Fruit fly (Drosophila melanogaster): ENCODE data around the gene CG33272.
A peak's percentile ranks its signal among the peaks of the same experiment; 100 is the strongest.

Gene CG33272

DNA sequence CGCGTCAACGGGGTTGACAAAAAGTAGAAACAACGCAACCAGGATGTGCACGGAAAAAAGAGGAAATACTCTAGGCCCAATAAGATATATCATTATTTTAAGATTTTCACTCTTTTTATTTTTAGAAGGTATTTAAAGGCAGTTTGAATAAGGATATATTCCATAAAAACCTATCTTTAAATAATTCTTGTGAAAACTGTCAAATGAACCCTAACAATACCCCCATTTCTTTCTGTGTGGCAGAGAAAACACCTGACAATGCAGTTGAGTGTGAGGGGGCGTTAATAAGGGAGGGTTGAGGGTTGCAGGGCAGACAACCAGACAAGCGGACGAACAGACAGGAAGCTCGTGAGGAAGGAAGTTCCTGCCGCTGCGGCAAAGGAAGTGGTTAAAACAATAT lies 41.6 kb upstream of the CG33272 start (continued):
- TF ChIP-seq cad (GFP tag; optimal IDR thresholded peaks at IDR 0.05) (no peak), Bteb2 (GFP tag; optimal IDR thresholded peaks at IDR 0.05) (no peak), hbn (GFP tag; IDR thresholded peaks at IDR 0.05; ENCODE audit: partially characterized antibody) (no peak), CG1602 (GFP tag; optimal IDR thresholded peaks at IDR 0.05) (peak; percentile 18), schlank (tag; optimal IDR thresholded peaks at IDR 0.05) (no peak), Chrac-16 (GFP tag; optimal IDR thresholded peaks at IDR 0.05) (peak; percentile 45), Optix (GFP tag; IDR thresholded peaks at IDR 0.05) (no peak), PHDP (tag; optimal IDR thresholded peaks at IDR 0.05) (peak; percentile 36), Hmx (GFP tag; optimal IDR thresholded peaks at IDR 0.05) (no peak), Xbp1 (GFP tag; optimal IDR thresholded peaks at IDR 0.05) (peak; percentile 31), pum (GFP tag; optimal IDR thresholded peaks at IDR 0.05) (no peak), vvl (GFP tag; IDR thresholded peaks at IDR 0.05) (0 out of 2 replicates have a peak, but pooled peaks have one; percentile 47), CG4617 (GFP tag; optimal IDR thresholded peaks at IDR 0.05; ENCODE audit: borderline replicate concordance) (no peak), CrebB (tag; optimal IDR thresholded peaks at IDR 0.05) (no peak), Oli (tag; optimal IDR thresholded peaks at IDR 0.05) (peak; percentile 23), Blimp-1 (GFP tag; optimal IDR thresholded peaks at IDR 0.05) (peak; percentile 68), shn (GFP tag; optimal IDR thresholded peaks at IDR 0.05) (no peak), dm (GFP tag; optimal IDR thresholded peaks at IDR 0.05) (no peak), CG6272 (GFP tag; IDR thresholded peaks at IDR 0.05) (peak; percentile 14; the same call in 1 of the 2 replicates), CG7745 (tag; optimal IDR thresholded peaks at IDR 0.05) (no peak), chn (GFP tag; optimal IDR thresholded peaks at IDR 0.05) (peak; percentile 13), Usf (GFP tag; optimal IDR thresholded peaks at IDR 0.05) (no peak), az2 (GFP tag; optimal IDR thresholded peaks at IDR 0.05) (peak; percentile 12), so (GFP tag; IDR thresholded peaks at IDR 0.05) (no peak), CG18619 (GFP tag; optimal IDR thresholded peaks at IDR 0.05) (no peak), CG3407 (GFP tag; optimal IDR thresholded peaks at IDR 0.05) (peak; percentile 3), stwl (tag; optimal IDR thresholded peaks at IDR 0.05) (no peak), CG9876 (GFP tag; optimal IDR thresholded peaks at IDR 0.05) (no peak), trem (tag; optimal IDR thresholded peaks at IDR 0.05) (no peak), Elba2 (GFP tag; optimal IDR thresholded peaks at IDR 0.05) (no peak), CG13424 (tag; optimal IDR thresholded peaks at IDR 0.05) (peak; percentile 42), CG12391 (tag; optimal IDR thresholded peaks at IDR 0.05) (peak; percentile 52), z (GFP tag; IDR thresholded peaks at IDR 0.05) (no peak), MTF-1 (GFP tag; optimal IDR thresholded peaks at IDR 0.05; ENCODE audit: borderline replicate concordance) (no peak), Ada2b (GFP tag; IDR thresholded peaks at IDR 0.05) (peak; percentile 26; the same call in 1 of the 2 replicates), psq (GFP tag; optimal IDR thresholded peaks at IDR 0.05) (no peak), CG12299 (tag; optimal IDR thresholded peaks at IDR 0.05) (no peak), CG17829 (tag; optimal IDR thresholded peaks at IDR 0.05) (peak; percentile 55), sr (GFP tag; IDR thresholded peaks at IDR 0.05) (no peak), Drgx (GFP tag; IDR thresholded peaks at IDR 0.05) (peak; percentile 53), Rx (GFP tag; IDR thresholded peaks at IDR 0.05) (no peak), salm (tag; optimal IDR thresholded peaks at IDR 0.05) (no peak), unc-4 (GFP tag; IDR thresholded peaks at IDR 0.05; ENCODE audit: partially characterized antibody) (no peak), CG9932 (GFP tag; IDR thresholded peaks at IDR 0.05) (no peak), CG13775 (GFP tag; optimal IDR thresholded peaks at IDR 0.05) (peak; percentile 11), Trl (optimal IDR thresholded peaks at IDR 0.05) (no peak), Trl (GFP tag; optimal IDR thresholded peaks at IDR 0.05) (no peak), CG4730 (GFP tag; IDR thresholded peaks at IDR 0.05) (no peak), Camta (GFP tag; optimal IDR thresholded peaks at IDR 0.05) (no peak), hb (GFP tag; IDR thresholded peaks at IDR 0.05; ENCODE audit: partially characterized antibody) (no peak), CG8924 (tag; optimal IDR thresholded peaks at IDR 0.05) (peak; percentile 44), Dek (tag; optimal IDR thresholded peaks at IDR 0.05) (peak; percentile 5)
